Worm (Caenorhabditis elegans) whole organism, young adult: ENCODE measurements around the gene T01B4.3.
A peak's percentile ranks its signal among the peaks of the same experiment; 100 is the strongest.

Source experiments
- B0336.3 ChIP-seq: fragments of 200-800 bp; sonication (Bioruptor generic); IDR thresholded peaks from 2 replicates; pipeline ENCODE4 v1.3.6; 2022; ENCODE audit warnings: missing genetic modification characterization, missing compliant biosample characterization
- D2030.7 ChIP-seq: fragments of 200-800 bp; sonication (Bioruptor generic); IDR thresholded peaks from 2 replicates; pipeline ENCODE4 v1.3.6; 2022; ENCODE audit warnings: missing genetic modification reagents, missing genetic modification characterization, missing compliant biosample characterization
- F10E7.11 ChIP-seq: sonication (generic microtip); optimal IDR thresholded peaks from 2 replicates; lab custom pipeline; 2017; ENCODE audit warnings: mild to moderate bottlenecking, missing genetic modification characterization, moderate library complexity, missing compliant biosample characterization
- F22D6.2 ChIP-seq: sonication (generic microtip); optimal IDR thresholded peaks from 2 replicates; lab custom pipeline; 2016; ENCODE audit warnings: mild to moderate bottlenecking, missing genetic modification characterization, missing compliant biosample characterization
- F23B12.7 ChIP-seq: sonication (generic microtip); optimal IDR thresholded peaks from 2 replicates; lab custom pipeline; 2017; ENCODE audit warnings: missing genetic modification characterization, mild to moderate bottlenecking, missing compliant biosample characterization, antibody characterized with exemption, moderate library complexity; ENCODE audit not compliant: insufficient read depth
- F39B2.1 ChIP-seq: fragments of 200-800 bp; sonication (Bioruptor generic); IDR thresholded peaks from 2 replicates; pipeline ENCODE4 v1.3.6; 2022; ENCODE audit warnings: missing genetic modification reagents, missing genetic modification characterization, missing compliant biosample characterization
- F57C9.4 ChIP-seq: sonication (generic microtip); optimal IDR thresholded peaks from 2 replicates; lab custom pipeline; 2017; ENCODE audit warnings: mild to moderate bottlenecking, missing genetic modification characterization, missing compliant biosample characterization
- T07F8.4 ChIP-seq: sonication (generic microtip); optimal IDR thresholded peaks from 2 replicates; lab custom pipeline; 2016; ENCODE audit warnings: mild to moderate bottlenecking, missing genetic modification characterization, moderate library complexity, missing compliant biosample characterization
- Y56A3A.18 ChIP-seq: fragments of 200-800 bp; sonication (Bioruptor generic); IDR thresholded peaks from 2 replicates; pipeline ENCODE4 v1.3.6; 2022; ENCODE audit warnings: missing genetic modification reagents, missing genetic modification characterization, missing compliant biosample characterization
- Y79H2A.3 ChIP-seq: fragments of 200-800 bp; sonication (Bioruptor generic); conservative IDR thresholded peaks from 2 replicates; pipeline ENCODE4 v1.3.6; 2022; ENCODE audit warnings: missing genetic modification reagents, missing genetic modification characterization, missing compliant biosample characterization
- ama-1 ChIP-seq, 3 experiments: fragments of 150-350 bp in 1 of 3; sonication (generic microtip) in 2 of 3; optimal IDR thresholded peaks; 2 replicates each; lab custom pipeline; 2014 to 2018; ENCODE audit warnings: missing biosample characterization in 2 of 3, missing genetic modification characterization in 2 of 3, missing genetic modification reagents in 2 of 3
- attf-6 ChIP-seq: fragments of 200-800 bp; sonication (Bioruptor generic); IDR thresholded peaks from 2 replicates; pipeline ENCODE4 v1.3.6; 2022; ENCODE audit warnings: missing genetic modification reagents, missing genetic modification characterization, missing compliant biosample characterization
- cebp-2 ChIP-seq: fragments of 200-800 bp; sonication (Bioruptor generic); IDR thresholded peaks from 2 replicates; pipeline ENCODE4 v1.3.6; 2022; ENCODE audit warnings: missing genetic modification characterization, missing compliant biosample characterization
- ceh-100 ChIP-seq: fragments of 200-800 bp; sonication (Bioruptor generic); IDR thresholded peaks from 2 replicates; pipeline ENCODE4 v1.3.6; 2022; ENCODE audit warnings: missing genetic modification reagents, missing genetic modification characterization, missing compliant biosample characterization
- ceh-40 ChIP-seq: fragments of 200-800 bp; sonication (Bioruptor generic); IDR thresholded peaks from 2 replicates; pipeline ENCODE4 v1.3.6; 2022; ENCODE audit warnings: missing genetic modification characterization, missing compliant biosample characterization
- ceh-79 ChIP-seq: sonication (generic microtip); optimal IDR thresholded peaks from 2 replicates; lab custom pipeline; 2017; ENCODE audit warnings: mild to moderate bottlenecking, missing genetic modification characterization, missing compliant biosample characterization
- chd-7 ChIP-seq: sonication (generic microtip); optimal IDR thresholded peaks from 2 replicates; lab custom pipeline; 2016; ENCODE audit warnings: mild to moderate bottlenecking, missing genetic modification characterization, moderate library complexity, missing compliant biosample characterization
- die-1 ChIP-seq: sonication (generic microtip); optimal IDR thresholded peaks from 2 replicates; lab custom pipeline; 2016; ENCODE audit warnings: missing genotype, mild to moderate bottlenecking, missing genetic modification characterization, missing compliant biosample characterization
- dpff-1 ChIP-seq: sonication (generic microtip); optimal IDR thresholded peaks from 2 replicates; lab custom pipeline; 2017; ENCODE audit warnings: mild to moderate bottlenecking, missing genetic modification characterization, missing compliant biosample characterization
- egrh-3 ChIP-seq: fragments of 200-800 bp; sonication (Bioruptor generic); IDR thresholded peaks from 2 replicates; pipeline ENCODE4 v1.3.6; 2022; ENCODE audit warnings: missing genetic modification reagents, missing genetic modification characterization, missing compliant biosample characterization
- ets-4 ChIP-seq: fragments of 200-800 bp; sonication (Bioruptor generic); optimal IDR thresholded peaks from 2 replicates; lab custom pipeline; 2018; ENCODE audit warnings: mild to moderate bottlenecking, missing genetic modification characterization, missing compliant biosample characterization
- gei-17 ChIP-seq: fragments of 200-800 bp; sonication (Bioruptor generic); optimal IDR thresholded peaks from 2 replicates; lab custom pipeline; 2018; ENCODE audit warnings: mild to moderate bottlenecking, missing genetic modification characterization, missing compliant biosample characterization
- him-1 ChIP-seq: sonication (generic microtip); optimal IDR thresholded peaks from 2 replicates; lab custom pipeline; 2016; ENCODE audit warnings: missing genotype, missing genetic modification reagents, missing genetic modification characterization, missing compliant biosample characterization
- hmg-20 ChIP-seq: fragments of 200-800 bp; sonication (Bioruptor generic); IDR thresholded peaks from 2 replicates; pipeline ENCODE4 v1.3.6; 2022; ENCODE audit warnings: missing genetic modification reagents, missing genetic modification characterization, missing compliant biosample characterization
- hrde-1 ChIP-seq: sonication (generic microtip); optimal IDR thresholded peaks from 2 replicates; lab custom pipeline; 2016; ENCODE audit warnings: missing genetic modification characterization, mild to moderate bottlenecking, missing compliant biosample characterization, moderate library complexity, missing genotype, missing genetic modification reagents, borderline replicate concordance
- let-526 ChIP-seq: fragments of 200-800 bp; sonication (Bioruptor generic); IDR thresholded peaks from 2 replicates; pipeline ENCODE4 v1.3.6; 2022; ENCODE audit warnings: missing genetic modification reagents, missing genetic modification characterization, missing compliant biosample characterization
- let-607 ChIP-seq, 2 experiments: fragments of 200-800 bp in 1 of 2; sonication (Bioruptor generic) in 1 of 2; sonication (generic microtip) in 1 of 2; optimal IDR thresholded peaks; 2 replicates each; lab custom pipeline; 2016 to 2018; ENCODE audit warnings: mild to moderate bottlenecking in 2 of 2, missing compliant biosample characterization in 2 of 2, missing genetic modification characterization in 2 of 2, moderate library complexity in 2 of 2, missing genotype in 1 of 2
- lin-35 ChIP-seq, 3 experiments: fragments of 150-350 bp in 2 of 3; sonication (generic microtip) in 1 of 3; optimal IDR thresholded peaks; 2 replicates each; lab custom pipeline; 2014 to 2018; ENCODE audit warnings: missing biosample characterization in 3 of 3, missing genetic modification characterization in 3 of 3, missing genetic modification reagents in 3 of 3
- lin-40 ChIP-seq: sonication (generic microtip); optimal IDR thresholded peaks from 2 replicates; lab custom pipeline; 2016; ENCODE audit warnings: missing genetic modification characterization, mild to moderate bottlenecking, missing compliant biosample characterization, missing genotype, missing genetic modification reagents
- lin-54 ChIP-seq: fragments of 200-800 bp; sonication (Bioruptor generic); optimal IDR thresholded peaks from 2 replicates; lab custom pipeline; 2018; ENCODE audit warnings: mild to moderate bottlenecking, missing genetic modification characterization, missing compliant biosample characterization
- lir-1 ChIP-seq: fragments of 200-800 bp; sonication (Bioruptor generic); conservative IDR thresholded peaks from 2 replicates; pipeline ENCODE4 v1.3.6; 2022; ENCODE audit warnings: missing genetic modification reagents, missing genetic modification characterization, missing compliant biosample characterization
- lsy-27 ChIP-seq: sonication (generic microtip); optimal IDR thresholded peaks from 2 replicates; lab custom pipeline; 2017; ENCODE audit warnings: missing genetic modification characterization, mild to moderate bottlenecking, missing compliant biosample characterization, antibody characterized with exemption, missing genotype, borderline replicate concordance; ENCODE audit not compliant: insufficient read depth
- madf-3 ChIP-seq: fragments of 200-800 bp; sonication (Bioruptor generic); IDR thresholded peaks from 2 replicates; pipeline ENCODE4 v1.3.6; 2022; ENCODE audit warnings: missing genetic modification reagents, missing genetic modification characterization, missing compliant biosample characterization
- madf-8 ChIP-seq: fragments of 200-800 bp; sonication (Bioruptor generic); conservative IDR thresholded peaks from 2 replicates; pipeline ENCODE4 v1.3.6; 2022; ENCODE audit warnings: missing genetic modification reagents, missing genetic modification characterization, missing compliant biosample characterization
- mes-4 ChIP-seq: sonication (generic microtip); optimal IDR thresholded peaks from 2 replicates; lab custom pipeline; 2016; ENCODE audit warnings: missing genotype, missing genetic modification characterization, missing compliant biosample characterization
- nfyb-1 ChIP-seq: fragments of 200-800 bp; sonication (Bioruptor generic); IDR thresholded peaks from 2 replicates; pipeline ENCODE4 v1.3.6; 2022; ENCODE audit warnings: missing genetic modification reagents, missing genetic modification characterization, missing compliant biosample characterization
- nhr-80 ChIP-seq: sonication (generic microtip); optimal IDR thresholded peaks from 2 replicates; lab custom pipeline; 2016; ENCODE audit warnings: missing genetic modification characterization, missing compliant biosample characterization
- pha-4 ChIP-seq: fragments of 150-350 bp; sonication (generic microtip); optimal IDR thresholded peaks from 2 replicates; lab custom pipeline; 2014; ENCODE audit warnings: missing biosample characterization, missing genetic modification reagents, missing genetic modification characterization
- rcor-1 ChIP-seq: fragments of 200-800 bp; sonication (Bioruptor generic); IDR thresholded peaks from 2 replicates; pipeline ENCODE4 v1.3.6; 2022; ENCODE audit warnings: missing genetic modification reagents, missing genetic modification characterization, missing compliant biosample characterization
- sea-2 ChIP-seq: fragments of 200-800 bp; sonication (Bioruptor generic); IDR thresholded peaks from 2 replicates; pipeline ENCODE4 v1.3.6; 2022; ENCODE audit warnings: missing genetic modification characterization, missing compliant biosample characterization
- tbp1 ChIP-seq: fragments of 200-800 bp; sonication (Bioruptor generic); optimal IDR thresholded peaks from 2 replicates; lab custom pipeline; 2018; ENCODE audit warnings: mild to moderate bottlenecking, missing genetic modification characterization, missing compliant biosample characterization
- tlf-1 ChIP-seq: fragments of 200-800 bp; sonication (Bioruptor generic); optimal IDR thresholded peaks from 2 replicates; lab custom pipeline; 2018; ENCODE audit warnings: mild to moderate bottlenecking, missing genetic modification characterization, missing compliant biosample characterization
- zim-3 ChIP-seq: sonication (generic microtip); optimal IDR thresholded peaks from 2 replicates; lab custom pipeline; 2017; ENCODE audit warnings: mild to moderate bottlenecking, missing genetic modification characterization, moderate library complexity, missing compliant biosample characterization
- ztf-25 ChIP-seq: fragments of 200-800 bp; sonication (Bioruptor generic); IDR thresholded peaks from 2 replicates; pipeline ENCODE4 v1.3.6; 2022; ENCODE audit warnings: missing genetic modification reagents, missing genetic modification characterization, missing compliant biosample characterization
- ztf-3 ChIP-seq: fragments of 200-800 bp; sonication (Bioruptor generic); optimal IDR thresholded peaks from 2 replicates; lab custom pipeline; 2018; ENCODE audit warnings: mild to moderate bottlenecking, missing genetic modification characterization, missing compliant biosample characterization

T01B4.3 gene

DNA sequence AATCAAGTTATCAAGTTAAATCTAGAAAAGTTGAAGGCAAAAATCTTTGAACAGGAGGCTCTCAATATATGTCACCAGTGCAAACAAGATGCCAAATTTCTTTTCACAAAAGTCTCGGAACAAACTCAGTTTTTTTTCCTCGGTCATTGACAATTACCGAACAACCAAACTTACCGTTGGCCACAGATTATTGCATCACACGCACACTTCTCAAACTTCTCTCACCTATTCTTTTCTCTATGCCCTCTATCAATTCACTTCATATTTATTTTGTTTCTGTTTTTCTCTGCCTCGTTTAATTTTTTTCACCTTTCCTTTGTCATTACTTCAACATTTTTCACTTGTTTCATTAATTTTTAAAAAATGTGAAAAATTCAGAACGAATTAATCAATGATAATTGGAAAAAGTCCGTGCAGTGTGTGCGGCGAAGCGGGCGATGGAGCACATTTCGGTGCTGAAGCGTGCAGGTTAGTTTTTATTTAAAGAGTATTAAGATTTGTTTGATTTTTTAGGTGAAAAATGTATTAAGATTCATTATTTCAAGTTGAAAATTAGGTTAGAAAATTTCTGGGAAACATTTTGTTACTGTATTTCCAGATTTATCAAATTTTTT is 37.2 kb upstream of the T01B4.3 start, which contains the start of gene nhr-28:
TSS of gene nhr-28 (plus strand) at position 379 of the 614 bp plus-strand sequence.
- TF ChIP-seq F39B2.1 (GFP tag; lab: Robert Waterston, UW) (no peak), lir-1 (GFP tag; lab: Robert Waterston, UW) (no peak), ama-1 (optimal IDR thresholded peaks at IDR 0.05; lab: Kevin White, UChicago) (no peak), ama-1 (GFP tag; optimal IDR thresholded peaks at IDR 0.05; lab: Kevin White, UChicago) (no peak), dpff-1 (tag; lab: Kevin White, UChicago) (no peak), mes-4 (tag; lab: Kevin White, UChicago) (no peak), F22D6.2 (tag; lab: Kevin White, UChicago) (no peak), B0336.3 (GFP tag; lab: Robert Waterston, UW) (no peak), Y56A3A.18 (GFP tag; lab: Robert Waterston, UW) (no peak), T07F8.4 (no peak), tlf-1 (no peak), pha-4 (tag; lab: Kevin White, UChicago) (no peak), let-526 (no peak), zim-3 (tag; lab: Kevin White, UChicago) (no peak), lsy-27 (tag; lab: Kevin White, UChicago) (no peak), nfyb-1 (no peak)

- TF ChIP-seq rcor-1 (GFP tag; lab: Robert Waterston, UW) (no peak), chd-7 (peak; percentile 10), ets-4 (GFP tag; lab: Kevin White, UChicago) (no peak)
These were observed 35.0 kb upstream of the T01B4.3 start for ce11 chrX:16352503-16352902.

ce11 chrX:16349019-16349418 is 31.5 kb upstream of the T01B4.3 start:
- peak; percentile 91 for TF ChIP-seq nhr-80
- no peak for TF ChIP-seq F23B12.7 (tag; lab: Kevin White, UChicago)
- TF ChIP-seq egrh-3 (GFP tag; lab: Robert Waterston, UW): no peak
- TF ChIP-seq lin-35 (GFP tag; optimal IDR thresholded peaks at IDR 0.05; lab: Kevin White, UChicago): no peak
- no peak for TF ChIP-seq chd-7
- no peak for TF ChIP-seq madf-3 (GFP tag; lab: Robert Waterston, UW)
- TF ChIP-seq lin-54 (GFP tag; lab: Kevin White, UChicago): no peak
- TF ChIP-seq Y79H2A.3: no peak
- no peak for TF ChIP-seq ztf-25 (GFP tag; lab: Robert Waterston, UW)
- no peak for TF ChIP-seq ztf-3 (GFP tag; lab: Kevin White, UChicago)
- no peak for TF ChIP-seq sea-2 (GFP tag; lab: Robert Waterston, UW)
- TF ChIP-seq gei-17 (GFP tag; lab: Kevin White, UChicago): no peak
- TF ChIP-seq ceh-100 (GFP tag; lab: Robert Waterston, UW): no peak
- no peak for TF ChIP-seq ceh-40 (GFP tag; lab: Robert Waterston, UW)
- TF ChIP-seq D2030.7 (GFP tag; lab: Robert Waterston, UW): no peak
- no peak for TF ChIP-seq F10E7.11 (tag; lab: Kevin White, UChicago)
- TF ChIP-seq him-1 (tag; lab: Kevin White, UChicago): no peak
- no peak for TF ChIP-seq hmg-20 (GFP tag; lab: Robert Waterston, UW)
- no peak for TF ChIP-seq madf-8 (GFP tag; lab: Robert Waterston, UW)
- TF ChIP-seq lin-40 (tag; lab: Kevin White, UChicago): peak; percentile 35
- TF ChIP-seq let-607 (tag; optimal IDR thresholded peaks at IDR 0.05; lab: Kevin White, UChicago): peak in 1 of 2 experiments; percentile 31
- peak; percentile 71 for TF ChIP-seq pha-4 (tag; lab: Kevin White, UChicago)
- TF ChIP-seq hrde-1 (tag; lab: Kevin White, UChicago): no peak
- TF ChIP-seq attf-6: no peak
- no peak for TF ChIP-seq cebp-2 (GFP tag; lab: Robert Waterston, UW)
- TF ChIP-seq tbp1 (GFP tag; lab: Kevin White, UChicago): peak; percentile 36
- no peak for TF ChIP-seq dpff-1 (tag; lab: Kevin White, UChicago)
- TF ChIP-seq die-1 (tag; lab: Kevin White, UChicago): no peak
- TF ChIP-seq ceh-79 (tag; lab: Kevin White, UChicago): no peak
- TF ChIP-seq F57C9.4: no peak
